Worm (Caenorhabditis elegans) whole organism, L4 larva: ENCODE results near the gene Y55F3BR.10.

Experiments
- aly-2 ChIP-seq: sonication (generic microtip); optimal IDR thresholded peaks from 2 replicates; lab custom pipeline; 2018; ENCODE audit warnings: missing biosample characterization, missing genetic modification characterization
- ceh-28 ChIP-seq: fragments of 150-350 bp; optimal IDR thresholded peaks from 2 replicates; lab custom pipeline; 2014; ENCODE audit warnings: missing biosample characterization, missing genetic modification reagents, missing genetic modification characterization
- egl-27 ChIP-seq: sonication (generic microtip); optimal IDR thresholded peaks from 3 replicates; lab custom pipeline; 2017; ENCODE audit warnings: missing biosample characterization, missing genetic modification reagents, missing genetic modification characterization

DNA sequence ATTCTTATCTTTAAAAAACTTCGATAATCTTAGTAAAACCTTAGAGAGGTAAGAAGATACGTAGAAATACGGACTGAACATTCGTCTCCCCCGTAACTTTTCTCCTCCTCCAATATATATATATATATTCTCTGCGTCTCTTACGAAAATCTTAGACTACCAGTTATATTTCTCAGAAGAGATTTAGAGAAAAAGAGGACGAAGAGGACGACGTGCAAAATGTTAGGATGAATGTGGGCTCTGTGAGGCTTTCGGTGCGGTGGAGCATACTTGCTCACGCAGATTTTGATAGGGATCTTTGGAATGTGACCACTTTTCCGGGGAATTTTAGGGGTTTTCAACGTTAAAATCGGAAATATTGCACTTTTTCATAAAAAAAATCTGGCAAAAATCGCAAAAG lies 3.8 kb upstream of the Y55F3BR.10 start:
- TF ChIP-seq egl-27 (tag; lab: Kevin White, UChicago) = no peak
- TF ChIP-seq aly-2 (tag; lab: Kevin White, UChicago) = no peak
- no peak for TF ChIP-seq ceh-28
